Fruit fly (Drosophila melanogaster) Kc167 (cell line): Measurements from ENCODE around the gene Or67d.

Experiments used
- insv ChIP-seq: fragments of >200 bp; optimal IDR thresholded peaks from 3 replicates; lab custom pipeline; 2018; ENCODE audit warnings: missing external identifiers
- psq ChIP-seq: fragments of >200 bp; optimal IDR thresholded peaks from 2 replicates; lab custom pipeline; 2017; ENCODE audit warnings: missing external identifiers

dm6 chr3L:10242243-10242642 lies 30.8 kb upstream of the Or67d start:
- TF ChIP-seq psq (lab: Kevin White, UChicago) (no peak), insv (lab: Kevin White, UChicago) (no peak)
